Fruit fly (Drosophila melanogaster) whole organism, prepupa: ENCODE measurements around the gene ninaA.
A peak's percentile ranks its signal among the peaks of the same experiment; 100 is the strongest.

Experiments used
- Blimp-1 ChIP-seq: fragments of 200-800 bp; sonication (Bioruptor generic); optimal IDR thresholded peaks from 3 replicates; lab custom pipeline; 2017; ENCODE audit warnings: missing biosample characterization, missing genetic modification characterization, mild to moderate bottlenecking, moderate library complexity, missing genetic modification reagents
- CG11294 ChIP-seq: fragments of 200-800 bp; sonication (Bioruptor generic); IDR thresholded peaks from 2 replicates; pipeline ENCODE4 v1.3.6; 2022; ENCODE audit warnings: missing biosample characterization, missing genetic modification characterization
- CG11902 ChIP-seq: fragments of 200-800 bp; sonication (Bioruptor generic); optimal IDR thresholded peaks from 3 replicates; lab custom pipeline; 2016; ENCODE audit warnings: missing biosample characterization, missing genetic modification characterization
- CG15336 ChIP-seq: fragments of 200-800 bp; sonication (Bioruptor generic); IDR thresholded peaks from 2 replicates; pipeline ENCODE4 v1.3.6; 2022; ENCODE audit warnings: missing biosample characterization, missing genetic modification characterization
- CG1621 ChIP-seq: fragments of 200-800 bp; sonication (Bioruptor generic); optimal IDR thresholded peaks from 3 replicates; lab custom pipeline; 2018; ENCODE audit warnings: missing biosample characterization, mild to moderate bottlenecking, missing genetic modification characterization
- CG16779 ChIP-seq: fragments of 200-800 bp; sonication (Bioruptor generic); optimal IDR thresholded peaks from 3 replicates; lab custom pipeline; 2017; ENCODE audit warnings: missing biosample characterization, mild to moderate bottlenecking, missing genetic modification characterization
- CG3032 ChIP-seq: fragments of 200-800 bp; optimal IDR thresholded peaks from 2 replicates; lab custom pipeline; 2019; ENCODE audit warnings: missing biosample characterization, mild to moderate bottlenecking, missing genetic modification characterization, moderate library complexity
- CG34406 ChIP-seq: fragments of 200-800 bp; sonication (Bioruptor generic); optimal IDR thresholded peaks from 3 replicates; lab custom pipeline; 2016; ENCODE audit warnings: missing biosample characterization, missing genetic modification characterization
- CG3919 ChIP-seq: fragments of 200-800 bp; sonication (Bioruptor generic); optimal IDR thresholded peaks from 3 replicates; lab custom pipeline; 2016; ENCODE audit warnings: missing biosample characterization, missing genetic modification characterization
- CG6163 ChIP-seq: fragments of 200-800 bp; sonication (Bioruptor generic); IDR thresholded peaks from 3 replicates; pipeline ENCODE4 v1.3.6; 2022; ENCODE audit warnings: missing biosample characterization, missing genetic modification characterization
- CG6276 ChIP-seq: fragments of 200-800 bp; sonication (Bioruptor generic); optimal IDR thresholded peaks from 2 replicates; lab custom pipeline; 2017; ENCODE audit warnings: missing biosample characterization, mild to moderate bottlenecking, missing genetic modification characterization
- CG6792 ChIP-seq: fragments of 200-800 bp; sonication (Bioruptor generic); optimal IDR thresholded peaks from 3 replicates; lab custom pipeline; 2016; ENCODE audit warnings: missing biosample characterization, missing genetic modification characterization
- CG6808 ChIP-seq: fragments of 200-800 bp; sonication (Bioruptor generic); optimal IDR thresholded peaks from 3 replicates; lab custom pipeline; 2017; ENCODE audit warnings: missing biosample characterization, missing genetic modification characterization, mild to moderate bottlenecking, moderate library complexity, missing genetic modification reagents
- CG6854 ChIP-seq: fragments of 200-800 bp; sonication (Bioruptor generic); optimal IDR thresholded peaks from 2 replicates; lab custom pipeline; 2017; ENCODE audit warnings: missing biosample characterization, mild to moderate bottlenecking, missing genetic modification characterization
- CG7368 ChIP-seq: fragments of 200-800 bp; sonication (Bioruptor generic); optimal IDR thresholded peaks from 3 replicates; lab custom pipeline; 2016; ENCODE audit warnings: missing biosample characterization, missing genetic modification characterization
- CG8119 ChIP-seq: fragments of 200-800 bp; sonication (Bioruptor generic); IDR thresholded peaks from 3 replicates; pipeline ENCODE4 v1.3.6; 2022; ENCODE audit warnings: missing biosample characterization, missing genetic modification characterization
- CG9139 ChIP-seq: fragments of 200-800 bp; sonication (Bioruptor generic); optimal IDR thresholded peaks from 3 replicates; lab custom pipeline; 2017; ENCODE audit warnings: missing biosample characterization, mild to moderate bottlenecking, missing genetic modification characterization
- Eip75B ChIP-seq: fragments of 200-800 bp; sonication (Bioruptor generic); optimal IDR thresholded peaks from 3 replicates; lab custom pipeline; 2016; ENCODE audit warnings: missing biosample characterization, missing genetic modification characterization
- Eip78C ChIP-seq: fragments of 200-800 bp; sonication (Bioruptor generic); peaks from one replicate; lab custom pipeline; 2016; ENCODE audit warnings: missing biosample characterization, missing genetic modification characterization
- Eip93F ChIP-seq: fragments of 200-800 bp; sonication (Bioruptor generic); optimal IDR thresholded peaks from 2 replicates; lab custom pipeline; 2016; ENCODE audit warnings: missing biosample characterization, mild to moderate bottlenecking, missing genetic modification characterization
- Ets21C ChIP-seq: fragments of 200-800 bp; sonication (Bioruptor generic); optimal IDR thresholded peaks from 3 replicates; lab custom pipeline; 2016; ENCODE audit warnings: missing biosample characterization, missing genetic modification characterization
- Gug ChIP-seq: fragments of 200-800 bp; sonication (Bioruptor generic); IDR thresholded peaks from 2 replicates; pipeline ENCODE4 v1.3.6; 2022; ENCODE audit warnings: missing biosample characterization, missing genetic modification characterization
- Hr38 ChIP-seq: sonication (Bioruptor generic); optimal IDR thresholded peaks from 2 replicates; lab custom pipeline; 2016; ENCODE audit warnings: missing biosample characterization, missing genetic modification characterization
- Lpt ChIP-seq: fragments of 200-800 bp; sonication (Bioruptor generic); optimal IDR thresholded peaks from 3 replicates; lab custom pipeline; 2016; ENCODE audit warnings: missing biosample characterization, missing genetic modification characterization
- Met ChIP-seq: fragments of 200-800 bp; sonication (Bioruptor generic); optimal IDR thresholded peaks from 3 replicates; lab custom pipeline; 2016; ENCODE audit warnings: missing biosample characterization, missing genetic modification characterization
- OdsH ChIP-seq: fragments of 200-800 bp; sonication (Bioruptor generic); optimal IDR thresholded peaks from 3 replicates; lab custom pipeline; 2016; ENCODE audit warnings: missing biosample characterization, missing genetic modification characterization
- Smox ChIP-seq: fragments of 200-800 bp; sonication (Bioruptor generic); optimal IDR thresholded peaks from 3 replicates; lab custom pipeline; 2016; ENCODE audit warnings: missing biosample characterization, missing genetic modification characterization
- Sox102F ChIP-seq: fragments of 200-800 bp; sonication (Bioruptor generic); optimal IDR thresholded peaks from 2 replicates; lab custom pipeline; 2016; ENCODE audit warnings: missing biosample characterization, mild to moderate bottlenecking, missing genetic modification characterization
- Sox14 ChIP-seq: fragments of 200-800 bp; sonication (Bioruptor generic); optimal IDR thresholded peaks from 3 replicates; lab custom pipeline; 2016; ENCODE audit warnings: missing biosample characterization, missing genetic modification characterization
- Sox15 ChIP-seq: fragments of 200-800 bp; sonication (Bioruptor generic); optimal IDR thresholded peaks from 3 replicates; lab custom pipeline; 2016; ENCODE audit warnings: missing biosample characterization, missing genetic modification characterization
- achi ChIP-seq: fragments of 200-800 bp; sonication (Bioruptor generic); optimal IDR thresholded peaks from 3 replicates; lab custom pipeline; 2016; ENCODE audit warnings: missing biosample characterization, missing genetic modification characterization
- acj6 ChIP-seq: fragments of 200-800 bp; sonication (Bioruptor generic); optimal IDR thresholded peaks from 3 replicates; lab custom pipeline; 2016; ENCODE audit warnings: missing biosample characterization, missing genetic modification characterization
- cyc ChIP-seq: fragments of 200-800 bp; sonication (Bioruptor generic); optimal IDR thresholded peaks from 3 replicates; lab custom pipeline; 2016; ENCODE audit warnings: missing biosample characterization, missing genetic modification characterization
- dac ChIP-seq: fragments of 200-800 bp; sonication (Bioruptor generic); optimal IDR thresholded peaks from 2 replicates; lab custom pipeline; 2017; ENCODE audit warnings: missing biosample characterization, mild to moderate bottlenecking, missing genetic modification characterization
- dsx ChIP-seq: fragments of 200-800 bp; optimal IDR thresholded peaks from 3 replicates; lab custom pipeline; 2019; ENCODE audit warnings: missing biosample characterization, mild to moderate bottlenecking, missing genetic modification characterization, moderate library complexity; ENCODE audit not compliant: poor library complexity, severe bottlenecking
- eg ChIP-seq: fragments of 200-800 bp; sonication (Bioruptor generic); IDR thresholded peaks from 3 replicates; pipeline ENCODE4 v1.3.6; 2022; ENCODE audit warnings: missing biosample characterization, missing genetic modification characterization
- esn ChIP-seq: fragments of 200-800 bp; sonication (Bioruptor generic); optimal IDR thresholded peaks from 2 replicates; lab custom pipeline; 2016; ENCODE audit warnings: missing biosample characterization, mild to moderate bottlenecking, missing genetic modification characterization, moderate library complexity
- fd59A ChIP-seq: fragments of 200-800 bp; sonication (Bioruptor generic); optimal IDR thresholded peaks from 2 replicates; lab custom pipeline; 2017; ENCODE audit warnings: missing biosample characterization, mild to moderate bottlenecking, missing genetic modification characterization, missing genetic modification reagents
- fkh ChIP-seq: fragments of 200-800 bp; sonication (Bioruptor generic); optimal IDR thresholded peaks from 3 replicates; lab custom pipeline; 2017; ENCODE audit warnings: missing biosample characterization, mild to moderate bottlenecking, missing genetic modification characterization, moderate library complexity
- lz ChIP-seq: fragments of 200-800 bp; sonication (Bioruptor generic); optimal IDR thresholded peaks from 3 replicates; lab custom pipeline; 2016; ENCODE audit warnings: missing biosample characterization, missing genetic modification characterization
- net ChIP-seq: fragments of 200-800 bp; sonication (Bioruptor generic); optimal IDR thresholded peaks from 3 replicates; lab custom pipeline; 2016; ENCODE audit warnings: missing biosample characterization, missing genetic modification characterization
- salr ChIP-seq, 2 experiments: fragments of 200-800 bp; sonication (Bioruptor generic); optimal IDR thresholded peaks; 3 replicates each; lab custom pipeline; 2016 to 2018; ENCODE audit warnings: missing biosample characterization in 2 of 2, missing genetic modification characterization in 2 of 2, mild to moderate bottlenecking in 1 of 2
- ss ChIP-seq, 2 experiments: fragments of 200-800 bp; sonication (Bioruptor generic); optimal IDR thresholded peaks; 2 replicates in 1 of 2; 3 replicates in 1 of 2; lab custom pipeline; 2017 to 2018; ENCODE audit warnings: mild to moderate bottlenecking in 2 of 2, missing biosample characterization in 2 of 2, missing genetic modification characterization in 2 of 2, moderate library complexity in 1 of 2
- svp ChIP-seq: fragments of 200-800 bp; sonication (Bioruptor generic); peaks from one replicate; lab custom pipeline; 2016; ENCODE audit warnings: missing biosample characterization, missing genetic modification characterization
- topi ChIP-seq: fragments of 200-800 bp; sonication (Bioruptor generic); optimal IDR thresholded peaks from 3 replicates; lab custom pipeline; 2016; ENCODE audit warnings: missing biosample characterization, missing genetic modification characterization
- vri ChIP-seq: fragments of 200-800 bp; sonication (Bioruptor generic); optimal IDR thresholded peaks from 3 replicates; lab custom pipeline; 2016; ENCODE audit warnings: missing biosample characterization, mild to moderate bottlenecking, missing genetic modification characterization

The ninaA gene

DNA sequence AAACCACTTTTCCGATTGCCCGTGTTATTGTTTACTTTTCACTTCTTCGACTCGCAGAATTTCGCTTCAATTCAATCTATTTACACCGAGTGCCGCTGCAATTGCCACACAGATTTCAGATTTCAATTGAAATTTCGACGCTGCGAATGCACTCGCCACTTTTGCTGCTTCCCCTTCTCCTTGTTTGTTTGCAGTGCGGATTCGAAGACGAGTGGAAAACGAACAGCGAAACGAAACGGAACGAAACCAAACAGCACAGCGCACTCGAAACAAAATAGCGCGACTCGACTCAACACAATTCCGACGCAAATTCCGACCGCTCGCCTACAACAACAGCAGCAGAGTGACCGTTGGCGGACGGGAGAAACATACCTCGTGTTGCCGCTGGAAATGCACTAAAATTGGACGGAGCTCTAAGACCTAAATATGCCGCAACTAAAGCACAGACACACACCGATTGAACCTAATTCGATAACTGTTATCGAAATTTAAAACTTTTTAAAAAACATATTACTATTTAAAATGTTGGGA, 26.3 kb upstream of the ninaA start, which contains the start of gene drongo:
TSS of gene drongo (minus strand) at position 345 of the 531 bp plus-strand sequence.
- TF ChIP-seq vri (GFP tag; lab: Kevin White, UChicago) (peak; percentile 61), Lpt (GFP tag; lab: Kevin White, UChicago) (peak; percentile 40), CG6276 (GFP tag; lab: Kevin White, UChicago) (no peak), CG8119 (GFP tag; lab: Robert Waterston, UW) (peak; percentile 13; the same call in 1 of the 3 replicates), CG11294 (GFP tag; lab: Robert Waterston, UW) (no peak), CG6854 (GFP tag; lab: Kevin White, UChicago) (peak; percentile 70), esn (GFP tag; lab: Kevin White, UChicago) (peak; percentile 49), achi (no peak), CG1621 (tag; lab: Kevin White, UChicago) (peak; percentile 13), topi (GFP tag; lab: Kevin White, UChicago) (peak; percentile 18), Eip78C (GFP tag; lab: Kevin White, UChicago) (peak; percentile 74), Smox (GFP tag; lab: Kevin White, UChicago) (no peak), eg (GFP tag; lab: Robert Waterston, UW) (peak; percentile 51; the same call in 1 of the 3 replicates), CG6163 (peak; percentile 64), Met (peak; percentile 27), CG11902 (no peak), Blimp-1 (GFP tag; lab: Kevin White, UChicago) (no peak), CG7368 (no peak), dac (GFP tag; lab: Kevin White, UChicago) (no peak), CG9139 (GFP tag; lab: Kevin White, UChicago) (peak; percentile 33), CG16779 (peak; percentile 4), CG3032 (tag; lab: Kevin White, UChicago) (peak; percentile 11), Eip75B (GFP tag; lab: Kevin White, UChicago) (no peak), dsx (GFP tag; lab: Kevin White, UChicago) (peak; percentile 58), CG6808 (GFP tag; lab: Kevin White, UChicago) (peak; percentile 37), fkh (GFP tag; lab: Kevin White, UChicago) (peak; percentile 90), Ets21C (GFP tag; lab: Kevin White, UChicago) (no peak), ss (GFP tag; optimal IDR thresholded peaks at IDR 0.05; lab: Kevin White, UChicago) (peak; percentile 38 to 48), Sox14 (peak; percentile 60), lz (GFP tag; lab: Kevin White, UChicago) (peak; percentile 19), net (GFP tag; lab: Kevin White, UChicago) (peak; percentile 21), svp (peak; percentile 86), cyc (GFP tag; lab: Kevin White, UChicago) (peak; percentile 15), salr (GFP tag; optimal IDR thresholded peaks at IDR 0.05; lab: Kevin White, UChicago) (no peak), CG3919 (GFP tag; lab: Kevin White, UChicago) (peak; percentile 27), Eip93F (no peak), Hr38 (no peak), CG15336 (GFP tag; lab: Robert Waterston, UW) (peak; percentile 46; the same call in 1 of the 2 replicates), fd59A (GFP tag; lab: Kevin White, UChicago) (no peak)

DNA sequence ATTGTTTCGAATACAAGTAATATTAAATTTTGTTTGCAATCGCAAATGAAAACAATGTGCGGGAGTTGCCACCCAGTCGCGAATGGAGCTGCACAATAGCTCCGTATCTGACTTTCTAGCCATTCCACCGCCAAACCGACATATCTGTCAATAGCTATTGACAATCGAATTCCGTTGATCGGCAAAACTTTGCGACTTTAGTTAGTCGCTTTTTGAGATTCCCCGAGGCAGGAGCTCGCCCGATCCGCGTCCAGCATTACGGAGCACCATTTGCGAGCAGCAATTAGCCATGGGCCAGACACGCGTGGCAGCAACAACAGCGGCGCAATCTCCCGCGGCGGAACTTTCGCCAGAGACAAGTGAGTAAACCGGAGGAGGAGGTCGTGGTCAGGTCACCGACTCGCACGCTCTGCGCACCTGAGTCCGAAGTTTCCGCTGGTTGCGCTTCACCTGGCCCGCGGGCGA, 24.4 kb upstream of the ninaA start, which contains the start of the genes CG4291 and kraken:
TSS of gene CG4291 (minus strand) at position 84 of the 465 bp plus-strand sequence.
TSS of gene kraken (plus strand) at position 122 of the 465 bp plus-strand sequence.
- TF ChIP-seq ss (GFP tag; optimal IDR thresholded peaks at IDR 0.05; lab: Kevin White, UChicago) (peak; percentile 3 to 22), CG8119 (GFP tag; lab: Robert Waterston, UW) (no peak), net (GFP tag; lab: Kevin White, UChicago) (no peak), Gug (GFP tag; lab: Robert Waterston, UW) (no peak), dac (GFP tag; lab: Kevin White, UChicago) (no peak), eg (GFP tag; lab: Robert Waterston, UW) (peak; percentile 53; the same call in 2 of the 3 replicates), CG1621 (tag; lab: Kevin White, UChicago) (peak; percentile 75), CG34406 (peak; percentile 5), CG6276 (GFP tag; lab: Kevin White, UChicago) (no peak), OdsH (GFP tag; lab: Kevin White, UChicago) (peak; percentile 11), CG3032 (tag; lab: Kevin White, UChicago) (peak; percentile 18), Sox15 (GFP tag; lab: Kevin White, UChicago) (no peak), CG15336 (GFP tag; lab: Robert Waterston, UW) (peak; percentile 33; the same call in 1 of the 2 replicates), vri (GFP tag; lab: Kevin White, UChicago) (peak; percentile 18), acj6 (GFP tag; lab: Kevin White, UChicago) (peak; percentile 3), CG16779 (peak; percentile 32), CG6792 (GFP tag; lab: Kevin White, UChicago) (no peak), Smox (GFP tag; lab: Kevin White, UChicago) (peak; percentile 20), esn (GFP tag; lab: Kevin White, UChicago) (peak; percentile 46), CG6854 (GFP tag; lab: Kevin White, UChicago) (no peak), achi (peak; percentile 33), svp (peak; percentile 83), Sox14 (peak; percentile 58), topi (GFP tag; lab: Kevin White, UChicago) (peak; percentile 54), Sox102F (GFP tag; lab: Kevin White, UChicago) (no peak), CG6163 (peak; percentile 46; the same call in 1 of the 3 replicates), cyc (GFP tag; lab: Kevin White, UChicago) (peak; percentile 28), fkh (GFP tag; lab: Kevin White, UChicago) (peak; percentile 90)
